Worm (Caenorhabditis elegans) whole organism, young adult: ENCODE measurements around the gene ule-4.

Experiments
- attf-6 ChIP-seq: fragments of 200-800 bp; sonication (Bioruptor generic); IDR thresholded peaks from 2 replicates; pipeline ENCODE4 v1.3.6; 2022; ENCODE audit warnings: missing genetic modification reagents, missing genetic modification characterization, missing compliant biosample characterization
- ztf-26 ChIP-seq: sonication (generic microtip); optimal IDR thresholded peaks from 2 replicates; lab custom pipeline; 2017; ENCODE audit warnings: missing genetic modification characterization, missing compliant biosample characterization

DNA sequence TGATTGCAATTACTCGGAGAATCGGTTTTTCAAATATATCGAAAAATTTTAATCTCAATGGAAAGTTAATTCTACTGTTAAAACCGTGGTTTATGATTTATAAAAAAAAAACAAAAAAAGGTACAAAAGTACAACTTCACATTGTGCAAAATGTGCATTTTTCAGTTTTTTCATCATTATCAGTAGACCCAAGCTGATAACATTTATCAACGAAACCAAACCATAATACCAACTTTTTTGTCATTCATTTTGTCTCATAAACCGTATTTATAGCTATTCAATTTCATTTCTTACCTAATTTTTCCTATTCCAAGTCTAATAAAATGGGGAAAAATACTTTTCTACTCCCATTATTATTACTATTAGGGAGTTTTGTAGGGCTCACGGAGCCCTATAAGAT, 8.4 kb downstream of the ule-4 start, which contains the start of gene ugt-22:
- no peak for TF ChIP-seq attf-6 (GFP tag; lab: Robert Waterston, UW)
- no peak for TF ChIP-seq ztf-26 (tag; lab: Kevin White, UChicago)
